Worm (Caenorhabditis elegans): ENCODE results near the gene pcs-1.

Gene pcs-1

ce11 chrII:11599751-11600150 lies 22.2 kb upstream of the pcs-1 start, which contains the start of gene npp-5:
npp-5 (minus strand) TSS chrII:11599809.
- TF ChIP-seq W03F9.2 (tag; optimal IDR thresholded peaks at IDR 0.05), result no peak
- TF ChIP-seq dao-5 (tag; optimal IDR thresholded peaks at IDR 0.05), result no peak
- no peak for TF ChIP-seq him-1 (tag; optimal IDR thresholded peaks at IDR 0.05)

DNA sequence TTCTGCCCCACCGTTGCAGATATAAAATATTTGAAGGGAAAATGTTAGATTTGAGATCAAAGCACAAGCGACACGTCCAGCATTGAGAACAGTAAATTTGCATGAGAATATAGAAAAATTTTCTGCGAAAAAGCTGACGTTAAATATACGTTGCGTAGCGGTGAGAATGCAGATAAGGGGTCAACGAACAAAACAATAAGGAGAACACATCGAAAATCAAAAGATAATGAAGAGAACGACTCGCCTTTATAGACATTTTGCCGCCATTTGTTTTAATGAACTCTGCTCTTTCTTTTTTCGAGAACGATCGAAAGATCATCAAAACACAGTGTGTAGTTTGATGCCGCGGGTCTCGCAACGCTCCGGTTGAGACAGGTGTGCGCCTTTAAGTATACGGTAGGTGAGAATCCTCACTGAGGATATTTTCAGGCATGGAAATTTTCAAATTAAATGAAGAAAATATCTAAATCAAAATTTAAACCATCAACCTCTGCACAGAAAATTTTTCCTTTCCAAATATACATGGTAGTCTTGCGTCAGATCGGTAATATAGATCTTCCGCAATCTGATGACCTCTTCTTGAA lies 18.7 kb upstream of the pcs-1 start:
- TF ChIP-seq dao-5 (tag; optimal IDR thresholded peaks at IDR 0.05) (no peak), W03F9.2 (tag; optimal IDR thresholded peaks at IDR 0.05) (no peak), him-1 (tag; optimal IDR thresholded peaks at IDR 0.05) (no peak)

ce11 chrII:11595368-11595996 lies 17.9 kb upstream of the pcs-1 start, which contains the start of gene gfat-1:
gfat-1 (minus strand) TSS chrII:11595418.
- TF ChIP-seq dao-5 (tag; optimal IDR thresholded peaks at IDR 0.05), result no peak
- TF ChIP-seq him-1 (tag; optimal IDR thresholded peaks at IDR 0.05), result no peak
- no peak for TF ChIP-seq W03F9.2 (tag; optimal IDR thresholded peaks at IDR 0.05)

DNA sequence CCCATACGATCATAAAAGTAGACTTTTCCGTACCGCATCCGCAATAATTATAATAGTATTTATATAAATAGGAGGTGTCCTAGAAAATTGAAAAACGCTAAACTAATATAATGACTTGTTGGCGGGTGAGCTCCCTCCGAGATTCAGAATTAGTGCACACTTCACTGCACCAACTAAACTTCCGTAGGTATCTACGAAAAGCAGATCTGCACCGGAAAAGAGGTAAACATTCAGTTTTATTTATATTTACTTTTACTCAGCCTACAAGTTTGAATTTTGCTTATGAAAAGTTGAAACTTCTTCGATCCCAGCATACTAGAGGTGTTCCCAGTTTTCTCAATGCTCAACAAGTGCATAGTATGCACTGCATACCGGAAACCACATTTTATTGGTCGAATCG lies 14.5 kb upstream of the pcs-1 start, which contains the start of gene F07A11.1:
Gene F07A11.1, minus strand, starts transcription at position 101 of the 400 bp plus-strand sequence.
- no peak for TF ChIP-seq W03F9.2 (tag; optimal IDR thresholded peaks at IDR 0.05)
- no peak for TF ChIP-seq him-1 (tag; optimal IDR thresholded peaks at IDR 0.05)
- no peak for TF ChIP-seq dao-5 (tag; optimal IDR thresholded peaks at IDR 0.05)

ce11 chrII:11591558-11591957 lies 14.0 kb upstream of the pcs-1 start:
- TF ChIP-seq him-1 (tag; optimal IDR thresholded peaks at IDR 0.05) (no peak), dao-5 (tag; optimal IDR thresholded peaks at IDR 0.05) (no peak), W03F9.2 (tag; optimal IDR thresholded peaks at IDR 0.05) (no peak)

DNA sequence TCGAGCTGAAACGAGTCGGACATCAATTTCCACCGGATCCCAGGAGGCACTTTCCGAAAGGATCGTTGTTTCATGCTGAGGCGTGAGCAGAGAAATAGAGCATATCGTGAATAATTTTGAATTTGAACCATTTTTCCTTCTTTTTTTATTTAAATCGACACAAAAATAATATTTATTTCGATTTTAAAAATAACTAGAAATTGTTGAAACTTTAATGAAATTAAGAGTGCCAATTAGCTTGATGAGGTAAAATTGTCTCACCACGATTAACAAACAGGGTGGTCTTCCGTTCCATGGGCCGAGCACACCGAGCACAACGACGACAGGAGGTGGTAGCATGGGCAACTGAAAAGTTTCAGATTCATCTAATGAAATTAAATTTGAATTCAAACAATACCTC lies 10.8 kb upstream of the pcs-1 start:
- TF ChIP-seq dao-5 (tag; optimal IDR thresholded peaks at IDR 0.05) (no peak), W03F9.2 (tag; optimal IDR thresholded peaks at IDR 0.05) (no peak), him-1 (tag; optimal IDR thresholded peaks at IDR 0.05) (no peak)

- TF ChIP-seq W03F9.2 (tag; optimal IDR thresholded peaks at IDR 0.05) (no peak), dao-5 (tag; optimal IDR thresholded peaks at IDR 0.05) (no peak), him-1 (tag; optimal IDR thresholded peaks at IDR 0.05) (no peak)
These were observed 5.2 kb upstream of the pcs-1 start, which contains the start of gene ints-7 for ce11 chrII:11582698-11583097. ints-7 (plus strand) TSS chrII:11582849.

- no peak for TF ChIP-seq him-1 (tag; optimal IDR thresholded peaks at IDR 0.05)
- TF ChIP-seq W03F9.2 (tag; optimal IDR thresholded peaks at IDR 0.05), result no peak
- no peak for TF ChIP-seq dao-5 (tag; optimal IDR thresholded peaks at IDR 0.05)
These were observed 787 bp upstream of the pcs-1 start, which contains the start of gene smc-6 for ce11 chrII:11578327-11578726. smc-6 (plus strand) TSS chrII:11578716.

DNA sequence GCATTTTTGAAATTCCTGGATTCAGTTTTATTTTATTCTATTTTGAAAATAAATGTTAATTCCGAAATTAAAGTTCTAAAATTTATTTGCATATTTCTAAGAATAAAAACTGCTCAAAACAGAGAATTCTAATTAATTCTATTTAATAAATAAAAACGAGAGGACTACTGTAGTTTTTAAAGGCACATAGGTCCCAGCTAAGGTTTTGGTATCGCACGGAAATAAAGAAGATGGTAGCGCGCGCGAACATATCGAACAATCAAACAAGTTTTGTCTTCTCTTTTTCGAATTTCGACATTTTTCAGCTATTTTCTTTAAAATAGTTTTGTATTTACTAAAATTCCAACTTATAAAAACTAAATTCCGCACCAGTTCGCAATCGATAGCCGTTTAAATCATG lies 321 bp upstream of the pcs-1 start:
- no peak for TF ChIP-seq dao-5 (tag; optimal IDR thresholded peaks at IDR 0.05)
- no peak for TF ChIP-seq him-1 (tag; optimal IDR thresholded peaks at IDR 0.05)
- TF ChIP-seq W03F9.2 (tag; optimal IDR thresholded peaks at IDR 0.05), result no peak

DNA sequence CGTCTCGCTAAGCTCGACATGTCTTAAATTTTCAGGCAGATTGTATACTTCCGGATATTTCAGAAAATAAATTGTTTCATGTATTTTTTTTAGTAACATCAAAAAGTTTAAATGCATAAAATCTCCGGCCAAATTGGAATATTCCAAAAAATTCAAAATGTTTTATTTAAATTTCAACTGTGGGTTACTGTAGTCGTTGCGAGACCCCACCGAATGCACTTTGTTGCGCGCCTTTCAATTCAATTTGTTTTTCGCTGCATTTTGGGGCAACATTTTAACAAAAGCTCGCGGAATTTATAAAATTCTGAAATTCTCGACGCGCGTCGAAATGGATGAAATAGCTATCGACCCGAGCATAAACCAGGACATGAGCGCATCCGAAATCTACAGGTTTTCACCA lies 4.6 kb downstream of the pcs-1 start, which contains the start of gene F54D5.2:
Gene F54D5.2, plus strand, starts transcription at position 237 of the 400 bp plus-strand sequence.
- TF ChIP-seq dao-5 (tag; optimal IDR thresholded peaks at IDR 0.05), result no peak
- no peak for TF ChIP-seq W03F9.2 (tag; optimal IDR thresholded peaks at IDR 0.05)
- no peak for TF ChIP-seq him-1 (tag; optimal IDR thresholded peaks at IDR 0.05)

DNA sequence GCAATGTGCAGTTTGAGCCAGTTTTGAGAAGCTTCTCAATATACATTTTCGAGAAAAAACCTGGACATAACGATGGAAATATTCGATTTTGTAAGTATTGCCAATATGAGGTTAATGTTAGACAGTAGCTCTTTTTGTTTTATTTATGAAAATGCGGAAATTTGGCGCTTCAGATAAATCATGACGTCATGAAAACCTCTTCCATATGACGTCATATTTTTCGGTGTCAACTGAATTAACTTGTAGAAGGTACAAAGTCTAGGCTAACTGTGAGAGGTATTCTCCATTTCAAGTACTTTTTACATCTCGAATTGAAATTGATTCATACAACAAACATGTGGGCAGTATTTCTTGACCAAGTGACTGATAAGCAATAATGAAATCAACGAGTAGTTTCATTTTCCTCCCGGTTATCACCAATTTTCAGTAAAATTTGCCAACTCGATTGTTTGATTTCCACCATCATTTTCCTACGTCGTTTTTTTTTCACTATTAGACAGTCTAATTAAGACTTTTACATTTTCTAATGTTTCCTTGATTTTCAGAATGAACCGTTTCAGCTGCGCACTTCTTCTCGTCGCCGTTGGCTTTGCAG lies 6.2 kb downstream of the pcs-1 start, which contains the start of gene F54D5.3:
Gene F54D5.3, plus strand, starts transcription at position 546 of the 595 bp plus-strand sequence.
- TF ChIP-seq dao-5 (tag; optimal IDR thresholded peaks at IDR 0.05) (no peak), him-1 (tag; optimal IDR thresholded peaks at IDR 0.05) (no peak), W03F9.2 (tag; optimal IDR thresholded peaks at IDR 0.05) (no peak)

ce11 chrII:11569213-11569868 lies 8.2 kb downstream of the pcs-1 start, which contains the start of the genes F54D5.23 and F54D5.4:
F54D5.23 (minus strand) TSS chrII:11569287.
F54D5.4 (plus strand) TSS chrII:11569818.
- no peak for TF ChIP-seq him-1 (tag; optimal IDR thresholded peaks at IDR 0.05)
- no peak for TF ChIP-seq W03F9.2 (tag; optimal IDR thresholded peaks at IDR 0.05)
- no peak for TF ChIP-seq dao-5 (tag; optimal IDR thresholded peaks at IDR 0.05)

ce11 chrII:11568670-11569069 lies 8.9 kb downstream of the pcs-1 start:
- no peak for TF ChIP-seq dao-5 (tag; optimal IDR thresholded peaks at IDR 0.05)
- TF ChIP-seq him-1 (tag; optimal IDR thresholded peaks at IDR 0.05), result no peak
